Worm (Caenorhabditis elegans) whole organism, L2 larva: ENCODE data around the gene ZK1010.2.

Experiments
- C34F6.9 ChIP-seq: fragments of 150-350 bp; optimal IDR thresholded peaks from 2 replicates; lab custom pipeline; 2014; ENCODE audit warnings: missing biosample characterization, missing genetic modification characterization
- F13H6.1 ChIP-seq: sonication (generic microtip); optimal IDR thresholded peaks from 2 replicates; lab custom pipeline; 2016; ENCODE audit warnings: missing genetic modification characterization, missing compliant biosample characterization
- Y55F3AM.14 ChIP-seq: fragments of 200-800 bp; sonication (Bioruptor generic); optimal IDR thresholded peaks from 2 replicates; lab custom pipeline; 2018; ENCODE audit warnings: mild to moderate bottlenecking, missing genetic modification characterization, missing compliant biosample characterization
- ZK546.5 ChIP-seq: sonication (generic microtip); optimal IDR thresholded peaks from 2 replicates; lab custom pipeline; 2017; ENCODE audit warnings: missing biosample characterization, missing genetic modification characterization
- alr-1 ChIP-seq: fragments of 150-350 bp; optimal IDR thresholded peaks from 2 replicates; lab custom pipeline; 2014; ENCODE audit warnings: missing biosample characterization, missing genetic modification characterization
- ama-1 ChIP-seq: fragments of 150-350 bp; optimal IDR thresholded peaks from 2 replicates; lab custom pipeline; 2018; ENCODE audit warnings: inconsistent platforms
- blmp-1 ChIP-seq: sonication (generic microtip); optimal IDR thresholded peaks from 2 replicates; lab custom pipeline; 2017; ENCODE audit warnings: missing genetic modification characterization, mild to moderate bottlenecking, missing compliant biosample characterization, antibody characterized with exemption, moderate library complexity; ENCODE audit not compliant: insufficient read depth
- ceh-16 ChIP-seq: fragments of 150-350 bp; optimal IDR thresholded peaks from 2 replicates; lab custom pipeline; 2014; ENCODE audit warnings: missing biosample characterization, missing genetic modification characterization
- ceh-82 ChIP-seq: fragments of 150-350 bp; optimal IDR thresholded peaks from 2 replicates; lab custom pipeline; 2014; ENCODE audit warnings: missing biosample characterization, missing genetic modification characterization
- crh-2 ChIP-seq: sonication (generic microtip); optimal IDR thresholded peaks from 2 replicates; lab custom pipeline; 2017; ENCODE audit warnings: missing biosample characterization, missing genetic modification characterization
- dmd-4 ChIP-seq: sonication (generic microtip); optimal IDR thresholded peaks from 2 replicates; lab custom pipeline; 2017; ENCODE audit warnings: missing biosample characterization, missing genetic modification characterization
- egl-27 ChIP-seq: sonication (generic microtip); optimal IDR thresholded peaks from 3 replicates; lab custom pipeline; 2017; ENCODE audit warnings: missing biosample characterization, missing genetic modification reagents, missing genetic modification characterization
- elt-1 ChIP-seq: fragments of 150-350 bp; optimal IDR thresholded peaks from 2 replicates; lab custom pipeline; 2014; ENCODE audit warnings: missing biosample characterization, missing genetic modification characterization
- elt-3 ChIP-seq: sonication (generic microtip); optimal IDR thresholded peaks from 2 replicates; lab custom pipeline; 2017; ENCODE audit warnings: missing biosample characterization, missing genetic modification characterization
- fos-1 ChIP-seq: fragments of 150-350 bp; optimal IDR thresholded peaks from 2 replicates; lab custom pipeline; 2014; ENCODE audit warnings: missing biosample characterization, missing genetic modification characterization
- gmeb-1 ChIP-seq: fragments of 150-350 bp; optimal IDR thresholded peaks from 2 replicates; lab custom pipeline; 2014; ENCODE audit warnings: missing biosample characterization, missing genetic modification characterization
- lin-11 ChIP-seq: fragments of 150-350 bp; sonication (generic microtip); optimal IDR thresholded peaks from 2 replicates; lab custom pipeline; 2014; ENCODE audit warnings: missing biosample characterization, missing genetic modification characterization, inconsistent platforms, mixed read lengths
- lin-13 ChIP-seq: fragments of 150-350 bp; optimal IDR thresholded peaks from 2 replicates; lab custom pipeline; 2014; ENCODE audit warnings: missing biosample characterization, missing genetic modification reagents, missing genetic modification characterization
- lin-39 ChIP-seq: fragments of 150-350 bp; optimal IDR thresholded peaks from 2 replicates; lab custom pipeline; 2014; ENCODE audit warnings: missing biosample characterization, missing genetic modification reagents, missing genetic modification characterization
- lsy-2 ChIP-seq, 2 experiments: fragments of 150-350 bp in 1 of 2; sonication (generic microtip) in 1 of 2; optimal IDR thresholded peaks; 2 replicates each; lab custom pipeline; 2014 to 2017; ENCODE audit warnings: missing biosample characterization in 2 of 2, missing genetic modification characterization in 2 of 2
- mab-5 ChIP-seq: fragments of 150-350 bp; optimal IDR thresholded peaks from 2 replicates; lab custom pipeline; 2014; ENCODE audit warnings: missing biosample characterization, missing genetic modification characterization
- mbf-1 ChIP-seq: sonication (generic microtip); optimal IDR thresholded peaks from 2 replicates; lab custom pipeline; 2017; ENCODE audit warnings: missing biosample characterization, missing genetic modification characterization
- mdl-1 ChIP-seq, 2 experiments: fragments of 150-350 bp in 1 of 2; sonication (generic microtip) in 1 of 2; optimal IDR thresholded peaks; 2 replicates each; lab custom pipeline; 2017; ENCODE audit warnings: missing biosample characterization in 2 of 2, missing genetic modification characterization in 2 of 2
- nhr-10 ChIP-seq: sonication (generic microtip); optimal IDR thresholded peaks from 2 replicates; lab custom pipeline; 2017; ENCODE audit warnings: missing biosample characterization, missing genetic modification characterization
- nhr-11 ChIP-seq: fragments of 150-350 bp; optimal IDR thresholded peaks from 2 replicates; lab custom pipeline; 2014; ENCODE audit warnings: missing biosample characterization, missing genetic modification characterization
- nhr-12 ChIP-seq: fragments of 150-350 bp; optimal IDR thresholded peaks from 2 replicates; lab custom pipeline; 2014; ENCODE audit warnings: missing biosample characterization, missing genetic modification characterization
- nhr-21 ChIP-seq: fragments of 150-350 bp; optimal IDR thresholded peaks from 2 replicates; lab custom pipeline; 2014; ENCODE audit warnings: missing biosample characterization, missing genetic modification characterization
- nhr-23 ChIP-seq: fragments of 150-350 bp; optimal IDR thresholded peaks from 2 replicates; lab custom pipeline; 2014; ENCODE audit warnings: missing biosample characterization, missing genetic modification reagents, missing genetic modification characterization
- nhr-237 ChIP-seq: fragments of 150-350 bp; optimal IDR thresholded peaks from 2 replicates; lab custom pipeline; 2014; ENCODE audit warnings: missing biosample characterization, missing genetic modification characterization
- nhr-25 ChIP-seq: fragments of 150-350 bp; sonication (generic microtip); optimal IDR thresholded peaks from 3 replicates; lab custom pipeline; 2014; ENCODE audit warnings: missing biosample characterization, missing genetic modification characterization
- nhr-6 ChIP-seq: fragments of 150-350 bp; optimal IDR thresholded peaks from 2 replicates; lab custom pipeline; 2014; ENCODE audit warnings: missing biosample characterization, missing genetic modification characterization
- nhr-77 ChIP-seq: fragments of 150-350 bp; optimal IDR thresholded peaks from 2 replicates; lab custom pipeline; 2014; ENCODE audit warnings: missing biosample characterization, missing genetic modification characterization
- peb-1 ChIP-seq: fragments of 150-350 bp; optimal IDR thresholded peaks from 2 replicates; lab custom pipeline; 2014; ENCODE audit warnings: missing biosample characterization, missing genetic modification characterization
- sem-4 ChIP-seq: fragments of 150-350 bp; optimal IDR thresholded peaks from 2 replicates; lab custom pipeline; 2014; ENCODE audit warnings: missing biosample characterization, missing genetic modification reagents, missing genetic modification characterization
- skn-1 ChIP-seq: sonication (generic microtip); optimal IDR thresholded peaks from 2 replicates; lab custom pipeline; 2017; ENCODE audit warnings: missing biosample characterization, missing genetic modification characterization
- sma-3 ChIP-seq: sonication (generic microtip); optimal IDR thresholded peaks from 2 replicates; lab custom pipeline; 2016; ENCODE audit warnings: missing genetic modification reagents, missing genetic modification characterization, missing compliant biosample characterization
- sma-9 ChIP-seq, 2 experiments: fragments of 150-350 bp in 1 of 2; sonication (generic microtip) in 1 of 2; optimal IDR thresholded peaks; 2 replicates each; lab custom pipeline; 2014 to 2016; ENCODE audit warnings: missing genetic modification characterization in 2 of 2, mild to moderate bottlenecking in 1 of 2, missing biosample characterization in 1 of 2, missing compliant biosample characterization in 1 of 2, missing genetic modification reagents in 1 of 2, moderate library complexity in 1 of 2
- snpc-4 ChIP-seq: fragments of 150-350 bp; optimal IDR thresholded peaks from 2 replicates; lab custom pipeline; 2014; ENCODE audit warnings: missing biosample characterization, missing genetic modification characterization
- unc-39 ChIP-seq: fragments of 150-350 bp; optimal IDR thresholded peaks from 2 replicates; lab custom pipeline; 2014; ENCODE audit warnings: missing biosample characterization, missing genetic modification characterization
- unc-55 ChIP-seq: fragments of 150-350 bp; sonication (generic microtip); optimal IDR thresholded peaks from 3 replicates; lab custom pipeline; 2014; ENCODE audit warnings: missing biosample characterization, missing genetic modification reagents, missing genetic modification characterization
- unc-62 ChIP-seq: fragments of 150-350 bp; optimal IDR thresholded peaks from 2 replicates; lab custom pipeline; 2014; ENCODE audit warnings: missing biosample characterization, missing genetic modification reagents, missing genetic modification characterization
- zag-1 ChIP-seq: fragments of 150-350 bp; optimal IDR thresholded peaks from 2 replicates; lab custom pipeline; 2014; ENCODE audit warnings: missing biosample characterization, missing genetic modification characterization
- ztf-1 ChIP-seq: fragments of 200-800 bp; sonication (Bioruptor generic); conservative IDR thresholded peaks from 2 replicates; pipeline ENCODE4 v1.3.6; 2022; ENCODE audit warnings: missing genetic modification characterization, missing compliant biosample characterization
- ztf-11 ChIP-seq: sonication (generic microtip); optimal IDR thresholded peaks from 2 replicates; lab custom pipeline; 2017; ENCODE audit warnings: missing biosample characterization, missing genetic modification characterization
- ztf-4 ChIP-seq: fragments of 150-350 bp; optimal IDR thresholded peaks from 2 replicates; lab custom pipeline; 2014; ENCODE audit warnings: missing biosample characterization, missing genetic modification characterization

The ZK1010.2 gene

ce11 chrIII:13015754-13016317 is 38.2 kb upstream of the ZK1010.2 start (continued):
- TF ChIP-seq C34F6.9 (peak; percentile 50), blmp-1 (tag; lab: Kevin White, UChicago) (no peak), egl-27 (tag; lab: Kevin White, UChicago) (no peak), ZK546.5 (no peak), elt-1 (tag; lab: Kevin White, UChicago) (no peak), nhr-237 (tag; lab: Kevin White, UChicago) (no peak), zag-1 (tag; lab: Kevin White, UChicago) (no peak), ztf-1 (GFP tag; lab: Robert Waterston, UW) (no peak), skn-1 (tag; lab: Kevin White, UChicago) (no peak), sma-9 (GFP tag; optimal IDR thresholded peaks at IDR 0.05; lab: Kevin White, UChicago) (no peak), sma-9 (tag; optimal IDR thresholded peaks at IDR 0.05; lab: Kevin White, UChicago) (no peak), ceh-16 (no peak), nhr-25 (tag; lab: Kevin White, UChicago) (peak; percentile 45)

- no peak for TF ChIP-seq mab-5 (tag; lab: Kevin White, UChicago)
- TF ChIP-seq lin-13 (GFP tag; lab: Kevin White, UChicago): no peak
- no peak for TF ChIP-seq nhr-23
- no peak for TF ChIP-seq elt-3 (tag; lab: Kevin White, UChicago)
- TF ChIP-seq nhr-10 (tag; lab: Kevin White, UChicago): no peak
- no peak for TF ChIP-seq sem-4 (tag; lab: Kevin White, UChicago)
- TF ChIP-seq lin-39 (tag; lab: Kevin White, UChicago): no peak
- TF ChIP-seq sma-9 (GFP tag; optimal IDR thresholded peaks at IDR 0.05; lab: Kevin White, UChicago): no peak
- no peak for TF ChIP-seq sma-9 (tag; optimal IDR thresholded peaks at IDR 0.05; lab: Kevin White, UChicago)
- TF ChIP-seq zag-1 (tag; lab: Kevin White, UChicago): no peak
- no peak for TF ChIP-seq unc-62
- no peak for TF ChIP-seq peb-1 (tag; lab: Kevin White, UChicago)
- TF ChIP-seq nhr-12: no peak
Observed at ce11 chrIII:13013912-13014311, 36.2 kb upstream of the ZK1010.2 start.

DNA sequence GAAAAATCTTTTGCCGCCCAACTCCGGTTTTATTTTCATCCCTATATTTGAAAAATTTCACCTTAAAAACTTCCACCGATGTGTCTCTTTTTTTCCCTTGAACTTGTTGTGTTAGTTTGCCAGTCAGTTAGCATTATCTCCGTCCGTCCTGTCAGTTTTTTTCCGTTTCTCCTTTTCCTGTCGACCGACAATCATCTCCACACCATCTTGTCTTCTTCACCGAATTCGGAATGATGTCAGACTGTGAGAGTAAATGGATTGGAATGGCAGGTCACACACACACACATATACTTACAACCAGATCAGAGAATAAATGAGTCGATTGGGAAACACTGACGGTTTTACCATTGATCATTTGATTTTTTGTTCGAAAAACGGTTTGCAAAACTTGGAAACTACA is 34.3 kb upstream of the ZK1010.2 start:
- TF ChIP-seq sem-4 (tag; lab: Kevin White, UChicago) (no peak), ztf-1 (GFP tag; lab: Robert Waterston, UW) (no peak), fos-1 (peak; percentile 23), nhr-21 (no peak), dmd-4 (tag; lab: Kevin White, UChicago) (no peak), Y55F3AM.14 (GFP tag; lab: Kevin White, UChicago) (no peak), unc-39 (no peak), ztf-11 (tag; lab: Kevin White, UChicago) (no peak), ZK546.5 (no peak), ceh-16 (peak; percentile 6), nhr-12 (no peak), elt-1 (tag; lab: Kevin White, UChicago) (no peak), ceh-82 (no peak), gmeb-1 (tag; lab: Kevin White, UChicago) (no peak), alr-1 (no peak), ama-1 (lab: Kevin White, UChicago) (no peak), skn-1 (tag; lab: Kevin White, UChicago) (no peak), mdl-1 (tag; optimal IDR thresholded peaks at IDR 0.05; lab: Kevin White, UChicago) (no peak), lin-11 (no peak), zag-1 (tag; lab: Kevin White, UChicago) (no peak), ztf-4 (tag; lab: Kevin White, UChicago) (no peak), elt-3 (tag; lab: Kevin White, UChicago) (no peak), nhr-6 (tag; lab: Kevin White, UChicago) (no peak), mab-5 (tag; lab: Kevin White, UChicago) (no peak), nhr-10 (tag; lab: Kevin White, UChicago) (no peak), egl-27 (tag; lab: Kevin White, UChicago) (no peak), unc-62 (no peak), crh-2 (tag; lab: Kevin White, UChicago) (no peak), nhr-23 (no peak), F13H6.1 (no peak), sma-9 (GFP tag; optimal IDR thresholded peaks at IDR 0.05; lab: Kevin White, UChicago) (peak; percentile 31), sma-9 (tag; optimal IDR thresholded peaks at IDR 0.05; lab: Kevin White, UChicago) (no peak), unc-55 (GFP tag; lab: Kevin White, UChicago) (no peak), nhr-77 (tag; lab: Kevin White, UChicago) (no peak), lin-39 (tag; lab: Kevin White, UChicago) (no peak), nhr-25 (tag; lab: Kevin White, UChicago) (peak; percentile 9), lin-13 (GFP tag; lab: Kevin White, UChicago) (no peak), blmp-1 (tag; lab: Kevin White, UChicago) (no peak), lsy-2 (tag; optimal IDR thresholded peaks at IDR 0.05; lab: Kevin White, UChicago) (no peak), mbf-1 (tag; lab: Kevin White, UChicago) (no peak), C34F6.9 (no peak), peb-1 (tag; lab: Kevin White, UChicago) (no peak), nhr-11 (tag; lab: Kevin White, UChicago) (no peak), nhr-237 (tag; lab: Kevin White, UChicago) (no peak), snpc-4 (no peak), sma-3 (GFP tag; lab: Kevin White, UChicago) (peak; percentile 44)
